Worm (Caenorhabditis elegans) whole organism, young adult: ENCODE data around the gene R05G6.5.
A peak's percentile ranks its signal among the peaks of the same experiment; 100 is the strongest.

Experiments
- B0336.3 ChIP-seq: fragments of 200-800 bp; sonication (Bioruptor generic); IDR thresholded peaks from 2 replicates; pipeline ENCODE4 v1.3.6; 2022; ENCODE audit warnings: missing genetic modification characterization, missing compliant biosample characterization
- C06A6.2 ChIP-seq: fragments of 200-800 bp; sonication (Bioruptor generic); conservative IDR thresholded peaks from 2 replicates; pipeline ENCODE4 v1.3.6; 2022; ENCODE audit warnings: missing genetic modification characterization, missing compliant biosample characterization
- D2030.7 ChIP-seq: fragments of 200-800 bp; sonication (Bioruptor generic); IDR thresholded peaks from 2 replicates; pipeline ENCODE4 v1.3.6; 2022; ENCODE audit warnings: missing genetic modification reagents, missing genetic modification characterization, missing compliant biosample characterization
- F10E7.11 ChIP-seq: sonication (generic microtip); optimal IDR thresholded peaks from 2 replicates; lab custom pipeline; 2017; ENCODE audit warnings: mild to moderate bottlenecking, missing genetic modification characterization, moderate library complexity, missing compliant biosample characterization
- F22D6.2 ChIP-seq: sonication (generic microtip); optimal IDR thresholded peaks from 2 replicates; lab custom pipeline; 2016; ENCODE audit warnings: mild to moderate bottlenecking, missing genetic modification characterization, missing compliant biosample characterization
- F33H1.4 ChIP-seq: fragments of 200-800 bp; sonication (Bioruptor generic); IDR thresholded peaks from 2 replicates; pipeline ENCODE4 v1.3.6; 2022; ENCODE audit warnings: missing genetic modification reagents, missing genetic modification characterization, missing compliant biosample characterization
- F57A8.1 ChIP-seq: fragments of 200-800 bp; sonication (Bioruptor generic); optimal IDR thresholded peaks from 2 replicates; lab custom pipeline; 2018; ENCODE audit warnings: mild to moderate bottlenecking, missing genetic modification characterization, moderate library complexity, missing compliant biosample characterization
- K11D2.4 ChIP-seq: fragments of 200-800 bp; sonication (Bioruptor generic); IDR thresholded peaks from 2 replicates; pipeline ENCODE4 v1.3.6; 2022; ENCODE audit warnings: missing genetic modification reagents, missing genetic modification characterization, missing compliant biosample characterization
- T07F8.4 ChIP-seq: sonication (generic microtip); optimal IDR thresholded peaks from 2 replicates; lab custom pipeline; 2016; ENCODE audit warnings: mild to moderate bottlenecking, missing genetic modification characterization, moderate library complexity, missing compliant biosample characterization
- Y53F4B.3 ChIP-seq: fragments of 200-800 bp; sonication (Bioruptor generic); IDR thresholded peaks from 2 replicates; pipeline ENCODE4 v1.3.6; 2022; ENCODE audit warnings: missing genetic modification reagents, missing genetic modification characterization, missing compliant biosample characterization
- Y56A3A.18 ChIP-seq: fragments of 200-800 bp; sonication (Bioruptor generic); IDR thresholded peaks from 2 replicates; pipeline ENCODE4 v1.3.6; 2022; ENCODE audit warnings: missing genetic modification reagents, missing genetic modification characterization, missing compliant biosample characterization
- Y67H2A.10 ChIP-seq: fragments of 200-800 bp; sonication (Bioruptor generic); conservative IDR thresholded peaks from 2 replicates; pipeline ENCODE4 v1.3.6; 2022; ENCODE audit warnings: missing genetic modification reagents, missing genetic modification characterization, missing compliant biosample characterization
- ZK185.1 ChIP-seq: sonication (generic microtip); optimal IDR thresholded peaks from 2 replicates; lab custom pipeline; 2016; ENCODE audit warnings: mild to moderate bottlenecking, missing genetic modification characterization, missing compliant biosample characterization; ENCODE audit not compliant: poor library complexity, severe bottlenecking
- akir-1 ChIP-seq: fragments of 200-800 bp; sonication (Bioruptor generic); optimal IDR thresholded peaks from 2 replicates; lab custom pipeline; 2018; ENCODE audit warnings: mild to moderate bottlenecking, missing genetic modification characterization, moderate library complexity, missing compliant biosample characterization
- ama-1 ChIP-seq, 3 experiments: fragments of 150-350 bp in 1 of 3; sonication (generic microtip) in 2 of 3; optimal IDR thresholded peaks; 2 replicates each; lab custom pipeline; 2014 to 2018; ENCODE audit warnings: missing biosample characterization in 2 of 3, missing genetic modification characterization in 2 of 3, missing genetic modification reagents in 2 of 3
- aptf-2 ChIP-seq: fragments of 200-800 bp; sonication (Bioruptor generic); conservative IDR thresholded peaks from 2 replicates; pipeline ENCODE4 v1.3.6; 2022; ENCODE audit warnings: missing genetic modification reagents, missing genetic modification characterization, missing compliant biosample characterization
- atf-7 ChIP-seq: sonication (generic microtip); optimal IDR thresholded peaks from 2 replicates; lab custom pipeline; 2017; ENCODE audit warnings: mild to moderate bottlenecking, missing genetic modification characterization, missing compliant biosample characterization
- athp-1 ChIP-seq: sonication (generic microtip); optimal IDR thresholded peaks from 2 replicates; lab custom pipeline; 2017; ENCODE audit warnings: mild to moderate bottlenecking, missing genetic modification characterization, missing compliant biosample characterization
- bed-2 ChIP-seq: fragments of 200-800 bp; sonication (Bioruptor generic); IDR thresholded peaks from 2 replicates; pipeline ENCODE4 v1.3.6; 2022; ENCODE audit warnings: missing genetic modification reagents, missing genetic modification characterization, missing compliant biosample characterization
- cebp-1 ChIP-seq, 2 experiments: fragments of 200-800 bp in 1 of 2; sonication (Bioruptor generic) in 1 of 2; sonication (generic microtip) in 1 of 2; IDR thresholded peaks in 1 of 2; optimal IDR thresholded peaks in 1 of 2; 2 replicates each; pipeline versions ENCODE4 v1.3.6 to Lab custom; 2017 to 2022; ENCODE audit warnings: missing compliant biosample characterization in 2 of 2, missing genetic modification characterization in 2 of 2, mild to moderate bottlenecking in 1 of 2, missing genetic modification reagents in 1 of 2, moderate library complexity in 1 of 2
- ceh-27 ChIP-seq: fragments of 200-800 bp; sonication (Bioruptor generic); optimal IDR thresholded peaks from 2 replicates; lab custom pipeline; 2018; ENCODE audit warnings: mild to moderate bottlenecking, missing genetic modification characterization, moderate library complexity, missing compliant biosample characterization
- ceh-79 ChIP-seq: sonication (generic microtip); optimal IDR thresholded peaks from 2 replicates; lab custom pipeline; 2017; ENCODE audit warnings: mild to moderate bottlenecking, missing genetic modification characterization, missing compliant biosample characterization
- dpff-1 ChIP-seq: sonication (generic microtip); optimal IDR thresholded peaks from 2 replicates; lab custom pipeline; 2017; ENCODE audit warnings: mild to moderate bottlenecking, missing genetic modification characterization, missing compliant biosample characterization
- dpl-1 ChIP-seq: fragments of 150-350 bp; optimal IDR thresholded peaks from 2 replicates; lab custom pipeline; 2014; ENCODE audit warnings: missing biosample characterization, missing genetic modification reagents, missing genetic modification characterization
- efl-1 ChIP-seq: fragments of 150-350 bp; optimal IDR thresholded peaks from 2 replicates; lab custom pipeline; 2014; ENCODE audit warnings: missing biosample characterization, missing genetic modification reagents, missing genetic modification characterization
- fkh-3 ChIP-seq: sonication (generic microtip); optimal IDR thresholded peaks from 2 replicates; lab custom pipeline; 2016; ENCODE audit warnings: mild to moderate bottlenecking, missing genetic modification characterization, missing compliant biosample characterization
- gei-17 ChIP-seq: fragments of 200-800 bp; sonication (Bioruptor generic); optimal IDR thresholded peaks from 2 replicates; lab custom pipeline; 2018; ENCODE audit warnings: mild to moderate bottlenecking, missing genetic modification characterization, missing compliant biosample characterization
- hlh-26 ChIP-seq: fragments of 200-800 bp; sonication (Bioruptor generic); conservative IDR thresholded peaks from 2 replicates; pipeline ENCODE4 v1.3.6; 2022; ENCODE audit warnings: missing genetic modification reagents, missing genetic modification characterization, missing compliant biosample characterization
- hmg-20 ChIP-seq: fragments of 200-800 bp; sonication (Bioruptor generic); IDR thresholded peaks from 2 replicates; pipeline ENCODE4 v1.3.6; 2022; ENCODE audit warnings: missing genetic modification reagents, missing genetic modification characterization, missing compliant biosample characterization
- hsf-1 ChIP-seq: fragments of 200-800 bp; sonication (Bioruptor generic); IDR thresholded peaks from 2 replicates; pipeline ENCODE4 v1.3.6; 2022; ENCODE audit warnings: missing genetic modification reagents, missing genetic modification characterization, missing compliant biosample characterization
- let-607 ChIP-seq, 2 experiments: fragments of 200-800 bp in 1 of 2; sonication (Bioruptor generic) in 1 of 2; sonication (generic microtip) in 1 of 2; optimal IDR thresholded peaks; 2 replicates each; lab custom pipeline; 2016 to 2018; ENCODE audit warnings: mild to moderate bottlenecking in 2 of 2, missing compliant biosample characterization in 2 of 2, missing genetic modification characterization in 2 of 2, moderate library complexity in 2 of 2, missing genotype in 1 of 2
- lin-54 ChIP-seq: fragments of 200-800 bp; sonication (Bioruptor generic); optimal IDR thresholded peaks from 2 replicates; lab custom pipeline; 2018; ENCODE audit warnings: mild to moderate bottlenecking, missing genetic modification characterization, missing compliant biosample characterization
- lir-1 ChIP-seq: fragments of 200-800 bp; sonication (Bioruptor generic); conservative IDR thresholded peaks from 2 replicates; pipeline ENCODE4 v1.3.6; 2022; ENCODE audit warnings: missing genetic modification reagents, missing genetic modification characterization, missing compliant biosample characterization
- lsl-1 ChIP-seq: fragments of 200-800 bp; sonication (Bioruptor generic); optimal IDR thresholded peaks from 2 replicates; lab custom pipeline; 2018; ENCODE audit warnings: mild to moderate bottlenecking, missing genetic modification characterization, moderate library complexity, missing compliant biosample characterization
- madf-6 ChIP-seq: fragments of 200-800 bp; sonication (Bioruptor generic); IDR thresholded peaks from 2 replicates; pipeline ENCODE4 v1.3.6; 2022; ENCODE audit warnings: missing genetic modification reagents, missing genetic modification characterization, missing compliant biosample characterization
- nfya-2 ChIP-seq: fragments of 200-800 bp; sonication (Bioruptor generic); IDR thresholded peaks from 2 replicates; pipeline ENCODE4 v1.3.6; 2022; ENCODE audit warnings: missing genetic modification reagents, missing genetic modification characterization, missing compliant biosample characterization
- rcor-1 ChIP-seq: fragments of 200-800 bp; sonication (Bioruptor generic); IDR thresholded peaks from 2 replicates; pipeline ENCODE4 v1.3.6; 2022; ENCODE audit warnings: missing genetic modification reagents, missing genetic modification characterization, missing compliant biosample characterization
- repo-1 ChIP-seq: sonication (generic microtip); optimal IDR thresholded peaks from 2 replicates; lab custom pipeline; 2017; ENCODE audit warnings: mild to moderate bottlenecking, missing genetic modification characterization, missing compliant biosample characterization
- sdz-38 ChIP-seq: sonication (generic microtip); optimal IDR thresholded peaks from 2 replicates; lab custom pipeline; 2016; ENCODE audit warnings: missing genotype, missing genetic modification characterization, missing compliant biosample characterization
- snpc-1.3 ChIP-seq: sonication (generic microtip); optimal IDR thresholded peaks from 2 replicates; lab custom pipeline; 2017; ENCODE audit warnings: missing genetic modification characterization, mild to moderate bottlenecking, missing compliant biosample characterization, antibody characterized with exemption, moderate library complexity, missing genotype, missing genetic modification reagents; ENCODE audit not compliant: insufficient read depth
- snpc-4 ChIP-seq, 5 experiments: fragments of 150-350 bp in 1 of 5; sonication (generic microtip) in 4 of 5; optimal IDR thresholded peaks; 2 replicates each; lab custom pipeline; 2014 to 2018; ENCODE audit warnings: missing genetic modification characterization in 5 of 5, missing biosample characterization in 3 of 5, antibody characterized with exemption in 2 of 5, mild to moderate bottlenecking in 2 of 5, missing compliant biosample characterization in 2 of 5, missing genotype in 2 of 5, moderate library complexity in 2 of 5, missing genetic modification reagents in 1 of 5
- tlf-1 ChIP-seq: fragments of 200-800 bp; sonication (Bioruptor generic); optimal IDR thresholded peaks from 2 replicates; lab custom pipeline; 2018; ENCODE audit warnings: mild to moderate bottlenecking, missing genetic modification characterization, missing compliant biosample characterization
- unc-130 ChIP-seq: sonication (generic microtip); optimal IDR thresholded peaks from 2 replicates; lab custom pipeline; 2016; ENCODE audit warnings: missing genetic modification reagents, missing genetic modification characterization, missing compliant biosample characterization
- xnd-1 ChIP-seq: sonication (generic microtip); optimal IDR thresholded peaks from 2 replicates; lab custom pipeline; 2016; ENCODE audit warnings: missing genotype, missing genetic modification reagents, missing genetic modification characterization, missing compliant biosample characterization
- zim-3 ChIP-seq: sonication (generic microtip); optimal IDR thresholded peaks from 2 replicates; lab custom pipeline; 2017; ENCODE audit warnings: mild to moderate bottlenecking, missing genetic modification characterization, moderate library complexity, missing compliant biosample characterization
- ztf-22 ChIP-seq: fragments of 200-800 bp; sonication (Bioruptor generic); optimal IDR thresholded peaks from 2 replicates; lab custom pipeline; 2018; ENCODE audit warnings: mild to moderate bottlenecking, missing genetic modification characterization, moderate library complexity, missing compliant biosample characterization
- ztf-25 ChIP-seq: fragments of 200-800 bp; sonication (Bioruptor generic); IDR thresholded peaks from 2 replicates; pipeline ENCODE4 v1.3.6; 2022; ENCODE audit warnings: missing genetic modification reagents, missing genetic modification characterization, missing compliant biosample characterization
- ztf-26 ChIP-seq: sonication (generic microtip); optimal IDR thresholded peaks from 2 replicates; lab custom pipeline; 2017; ENCODE audit warnings: missing genetic modification characterization, missing compliant biosample characterization

Gene R05G6.5

ce11 chrIV:7549844-7550243, 41.7 kb downstream of the R05G6.5 start (continued):
- TF ChIP-seq akir-1 (GFP tag; lab: Kevin White, UChicago) = no peak
- no peak for TF ChIP-seq tlf-1 (GFP tag; lab: Kevin White, UChicago)
- TF ChIP-seq ztf-22 (GFP tag; lab: Kevin White, UChicago) = no peak
- TF ChIP-seq K11D2.4 (GFP tag; lab: Robert Waterston, UW) = no peak
- TF ChIP-seq sdz-38 = no peak
- TF ChIP-seq ztf-25 (GFP tag; lab: Robert Waterston, UW) = no peak
- no peak for TF ChIP-seq F22D6.2 (tag; lab: Kevin White, UChicago)
- TF ChIP-seq fkh-3 = no peak
- no peak for TF ChIP-seq Y56A3A.18 (GFP tag; lab: Robert Waterston, UW)
- TF ChIP-seq F33H1.4 (GFP tag; lab: Robert Waterston, UW) = no peak
- TF ChIP-seq hmg-20 = no peak
- TF ChIP-seq C06A6.2 (GFP tag; lab: Robert Waterston, UW) = no peak
- TF ChIP-seq athp-1 (tag; lab: Kevin White, UChicago) = no peak
- no peak for TF ChIP-seq zim-3 (tag; lab: Kevin White, UChicago)
- TF ChIP-seq B0336.3 = no peak
- TF ChIP-seq rcor-1 = no peak
- TF ChIP-seq nfya-2 (GFP tag; lab: Robert Waterston, UW) = no peak
- TF ChIP-seq Y67H2A.10 (GFP tag; lab: Robert Waterston, UW) = no peak
- TF ChIP-seq ztf-26 (tag; lab: Kevin White, UChicago) = no peak
- no peak for TF ChIP-seq bed-2 (GFP tag; lab: Robert Waterston, UW)
- TF ChIP-seq ceh-27 (GFP tag; lab: Kevin White, UChicago) = peak; percentile 71
- TF ChIP-seq D2030.7 (GFP tag; lab: Robert Waterston, UW) = no peak
- TF ChIP-seq dpl-1 = no peak
- TF ChIP-seq xnd-1 (tag; lab: Kevin White, UChicago) = no peak
- no peak for TF ChIP-seq dpff-1 (tag; lab: Kevin White, UChicago)
- TF ChIP-seq cebp-1 (GFP tag; IDR thresholded peaks at IDR 0.05; lab: Robert Waterston, UW) = peak; percentile 33; the same call in 1 of the 2 replicates
- peak; percentile 16 for TF ChIP-seq cebp-1 (tag; optimal IDR thresholded peaks at IDR 0.05; lab: Kevin White, UChicago)
- TF ChIP-seq snpc-1.3 (tag; lab: Kevin White, UChicago) = no peak
- TF ChIP-seq let-607 (tag; optimal IDR thresholded peaks at IDR 0.05; lab: Kevin White, UChicago) = peak; percentile 89 to 96
- no peak for TF ChIP-seq lir-1 (GFP tag; lab: Robert Waterston, UW)
- no peak for TF ChIP-seq gei-17
- no peak for TF ChIP-seq lsl-1
- TF ChIP-seq madf-6 (GFP tag; lab: Robert Waterston, UW) = peak; percentile 31; the same call in 1 of the 2 replicates
- TF ChIP-seq hsf-1 (GFP tag; lab: Robert Waterston, UW) = no peak
- no peak for TF ChIP-seq T07F8.4 (tag; lab: Kevin White, UChicago)
- peak; percentile 36 for TF ChIP-seq lin-54
- TF ChIP-seq repo-1 (tag; lab: Kevin White, UChicago) = no peak
- no peak for TF ChIP-seq F10E7.11 (tag; lab: Kevin White, UChicago)
- no peak for TF ChIP-seq unc-130 (GFP tag; lab: Kevin White, UChicago)
- TF ChIP-seq Y53F4B.3 (GFP tag; lab: Robert Waterston, UW) = no peak
- no peak for TF ChIP-seq hlh-26 (GFP tag; lab: Robert Waterston, UW)
- TF ChIP-seq efl-1 (GFP tag; lab: Kevin White, UChicago) = no peak
- no peak for TF ChIP-seq ama-1 (optimal IDR thresholded peaks at IDR 0.05; lab: Kevin White, UChicago)
- no peak for TF ChIP-seq ama-1 (GFP tag; optimal IDR thresholded peaks at IDR 0.05; lab: Kevin White, UChicago)
- TF ChIP-seq ceh-79 (tag; lab: Kevin White, UChicago) = no peak
- TF ChIP-seq snpc-4 (GFP tag; optimal IDR thresholded peaks at IDR 0.05; lab: Kevin White, UChicago) = no peak
- no peak for TF ChIP-seq snpc-4 (tag; optimal IDR thresholded peaks at IDR 0.05; lab: Kevin White, UChicago)
- no peak for TF ChIP-seq atf-7 (tag; lab: Kevin White, UChicago)
- no peak for TF ChIP-seq ZK185.1 (tag; lab: Kevin White, UChicago)
- no peak for TF ChIP-seq F57A8.1
- no peak for TF ChIP-seq aptf-2 (GFP tag; lab: Robert Waterston, UW)
